Worm (Caenorhabditis elegans) whole organism, L4/young adult: ENCODE results near the gene rbbp-5.

Source experiments
- W03F9.2 ChIP-seq: fragments of 150-350 bp; optimal IDR thresholded peaks from 2 replicates; lab custom pipeline; 2014; ENCODE audit warnings: missing biosample characterization, missing genetic modification characterization
- dao-5 ChIP-seq: sonication (generic microtip); optimal IDR thresholded peaks from 2 replicates; lab custom pipeline; 2016; ENCODE audit warnings: missing genotype, missing genetic modification characterization, moderate library complexity, missing compliant biosample characterization
- him-1 ChIP-seq: sonication (generic microtip); optimal IDR thresholded peaks from 2 replicates; lab custom pipeline; 2016; ENCODE audit warnings: missing genotype, missing genetic modification reagents, missing genetic modification characterization, missing compliant biosample characterization

ce11 chrII:6115283-6115682 lies 17.7 kb downstream of the rbbp-5 start:
- TF ChIP-seq him-1 (tag; lab: Kevin White, UChicago) = no peak
- no peak for TF ChIP-seq dao-5 (tag; lab: Kevin White, UChicago)
- no peak for TF ChIP-seq W03F9.2 (tag; lab: Kevin White, UChicago)
